Worm (Caenorhabditis elegans) whole organism, L1 larva: ENCODE results near the gene M02G9.4.

Experiments used
- ama-1 ChIP-seq: fragments of 150-350 bp; optimal IDR thresholded peaks from 2 replicates; lab custom pipeline; 2014
- blmp-1 ChIP-seq: fragments of 150-350 bp; optimal IDR thresholded peaks from 2 replicates; lab custom pipeline; 2014; ENCODE audit warnings: missing biosample characterization, missing genetic modification characterization
- ceh-90 ChIP-seq: sonication (generic microtip); optimal IDR thresholded peaks from 2 replicates; lab custom pipeline; 2016; ENCODE audit warnings: missing genetic modification characterization, missing compliant biosample characterization
- fkh-10 ChIP-seq: sonication (generic microtip); optimal IDR thresholded peaks from 2 replicates; lab custom pipeline; 2017; ENCODE audit warnings: missing biosample characterization, missing genetic modification reagents, missing genetic modification characterization
- pag-3 ChIP-seq: sonication (generic microtip); optimal IDR thresholded peaks from 2 replicates; lab custom pipeline; 2017; ENCODE audit warnings: missing genetic modification characterization, mild to moderate bottlenecking, missing compliant biosample characterization, antibody characterized with exemption, borderline replicate concordance; ENCODE audit not compliant: insufficient read depth
- unc-62 ChIP-seq: fragments of 150-350 bp; optimal IDR thresholded peaks from 2 replicates; lab custom pipeline; 2014; ENCODE audit warnings: missing biosample characterization, missing genetic modification reagents, missing genetic modification characterization
- ztf-4 ChIP-seq: fragments of 150-350 bp; optimal IDR thresholded peaks from 2 replicates; lab custom pipeline; 2014; ENCODE audit warnings: missing biosample characterization, missing genetic modification characterization

- TF ChIP-seq ceh-90 (tag; lab: Kevin White, UChicago) (no peak), ama-1 (lab: Kevin White, UChicago) (no peak), blmp-1 (tag; lab: Kevin White, UChicago) (no peak), ztf-4 (no peak), fkh-10 (GFP tag; lab: Kevin White, UChicago) (no peak), pag-3 (tag; lab: Kevin White, UChicago) (no peak), unc-62 (no peak)
Observed at ce11 chrII:10351963-10352362, 34.9 kb downstream of the M02G9.4 start, which contains the start of gene C07E3.8.
